Fruit fly (Drosophila melanogaster): ENCODE results near the gene zuc.

DNA sequence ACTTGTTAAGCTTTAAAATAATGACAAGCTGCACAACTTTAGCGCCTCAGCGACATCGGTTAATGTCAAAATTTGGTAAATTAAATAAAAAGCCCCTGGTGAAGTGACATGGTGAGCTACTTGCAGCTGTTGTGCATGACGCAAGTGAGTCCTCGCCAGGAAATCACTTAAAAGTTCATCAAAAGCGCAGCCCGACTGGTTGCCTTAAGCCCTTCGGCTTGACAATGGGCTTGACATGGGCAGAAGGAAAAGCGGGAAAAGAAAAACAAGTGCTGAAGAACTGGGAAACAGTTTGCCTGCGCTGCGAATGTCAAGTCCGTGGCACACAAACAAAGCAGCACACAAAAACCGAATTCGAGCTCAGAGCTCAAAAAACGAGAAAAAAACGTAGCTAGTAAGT is 42.0 kb downstream of the zuc start, which contains the start of gene CG16964:
- TF ChIP-seq CG1620 (GFP tag; optimal IDR thresholded peaks at IDR 0.05) (no peak), Clk (GFP tag; optimal IDR thresholded peaks at IDR 0.05) (no peak), CG33017 (tag; optimal IDR thresholded peaks at IDR 0.05) (no peak), kay (GFP tag; ENCODE audit: borderline replicate concordance) (no peak), Mnt (GFP tag; optimal IDR thresholded peaks at IDR 0.05) (no peak), ovo (GFP tag; optimal IDR thresholded peaks at IDR 0.05) (no peak), CG11617 (GFP tag; optimal IDR thresholded peaks at IDR 0.05) (no peak), cnc (optimal IDR thresholded peaks at IDR 0.05) (no peak)
